Worm (Caenorhabditis elegans) whole organism, L2 larva: ENCODE data around the gene npl-4.1.

ENCODE experiments used
- ZK546.5 ChIP-seq: sonication (generic microtip); optimal IDR thresholded peaks from 2 replicates; lab custom pipeline; 2017; ENCODE audit warnings: missing biosample characterization, missing genetic modification characterization
- blmp-1 ChIP-seq: sonication (generic microtip); optimal IDR thresholded peaks from 2 replicates; lab custom pipeline; 2017; ENCODE audit warnings: missing genetic modification characterization, mild to moderate bottlenecking, missing compliant biosample characterization, antibody characterized with exemption, moderate library complexity; ENCODE audit not compliant: insufficient read depth
- ceh-82 ChIP-seq: fragments of 150-350 bp; optimal IDR thresholded peaks from 2 replicates; lab custom pipeline; 2014; ENCODE audit warnings: missing biosample characterization, missing genetic modification characterization
- egl-27 ChIP-seq: sonication (generic microtip); optimal IDR thresholded peaks from 3 replicates; lab custom pipeline; 2017; ENCODE audit warnings: missing biosample characterization, missing genetic modification reagents, missing genetic modification characterization
- lsy-2 ChIP-seq, 2 experiments: fragments of 150-350 bp in 1 of 2; sonication (generic microtip) in 1 of 2; optimal IDR thresholded peaks; 2 replicates each; lab custom pipeline; 2014 to 2017; ENCODE audit warnings: missing biosample characterization in 2 of 2, missing genetic modification characterization in 2 of 2
- nhr-12 ChIP-seq: fragments of 150-350 bp; optimal IDR thresholded peaks from 2 replicates; lab custom pipeline; 2014; ENCODE audit warnings: missing biosample characterization, missing genetic modification characterization
- nhr-25 ChIP-seq: fragments of 150-350 bp; sonication (generic microtip); optimal IDR thresholded peaks from 3 replicates; lab custom pipeline; 2014; ENCODE audit warnings: missing biosample characterization, missing genetic modification characterization
- skn-1 ChIP-seq: sonication (generic microtip); optimal IDR thresholded peaks from 2 replicates; lab custom pipeline; 2017; ENCODE audit warnings: missing biosample characterization, missing genetic modification characterization
- sma-3 ChIP-seq: sonication (generic microtip); optimal IDR thresholded peaks from 2 replicates; lab custom pipeline; 2016; ENCODE audit warnings: missing genetic modification reagents, missing genetic modification characterization, missing compliant biosample characterization
- ztf-11 ChIP-seq: sonication (generic microtip); optimal IDR thresholded peaks from 2 replicates; lab custom pipeline; 2017; ENCODE audit warnings: missing biosample characterization, missing genetic modification characterization

DNA sequence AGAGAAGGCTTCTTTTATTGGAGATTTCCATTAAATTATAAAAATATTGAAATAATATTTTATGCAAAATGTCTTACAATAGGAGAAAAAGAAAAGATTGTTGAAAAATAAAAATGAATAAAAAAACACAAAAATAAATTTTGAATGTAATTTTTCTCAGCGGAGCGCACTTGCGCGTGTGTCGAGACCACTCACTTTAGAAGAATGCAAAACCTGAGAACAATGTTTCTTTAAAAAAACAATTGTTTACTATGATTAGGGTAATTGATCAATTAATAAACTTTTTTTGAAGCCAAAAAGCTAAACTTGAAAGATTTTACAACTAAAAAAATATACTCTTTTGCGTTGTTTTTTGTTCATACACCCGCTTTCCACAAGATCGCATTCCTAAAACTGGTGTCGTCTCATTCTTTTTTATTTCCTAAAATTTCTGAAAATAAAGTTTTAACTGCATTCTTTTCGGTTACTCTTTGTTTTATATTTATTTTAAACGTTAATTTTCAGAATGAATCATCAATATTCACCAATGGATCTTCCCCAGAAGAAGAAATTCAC is 36.9 kb upstream of the npl-4.1 start, which contains the start of gene ttc-4:
- TF ChIP-seq ceh-82 (no peak), blmp-1 (tag; lab: Kevin White, UChicago) (no peak), ztf-11 (tag; lab: Kevin White, UChicago) (no peak), lsy-2 (tag; optimal IDR thresholded peaks at IDR 0.05; lab: Kevin White, UChicago) (peak in 1 of 2 experiments; percentile 66), sma-3 (GFP tag; lab: Kevin White, UChicago) (peak; percentile 20), skn-1 (tag; lab: Kevin White, UChicago) (no peak), egl-27 (no peak), ZK546.5 (tag; lab: Kevin White, UChicago) (no peak), nhr-12 (no peak), nhr-25 (peak; percentile 22)
